Worm (Caenorhabditis elegans) whole organism, mixed stage, embryonic: Measurements from ENCODE around the gene evl-20.

Source experiments
- M03D4.4 ChIP-seq: sonication (generic microtip); optimal IDR thresholded peaks from 2 replicates; lab custom pipeline; 2017; ENCODE audit warnings: mild to moderate bottlenecking, missing genetic modification characterization, missing compliant biosample characterization
- blmp-1 ChIP-seq: fragments of 150-350 bp; optimal IDR thresholded peaks from 2 replicates; lab custom pipeline; 2014; ENCODE audit warnings: missing biosample characterization, missing genetic modification characterization
- ceh-39 ChIP-seq: fragments of 150-350 bp; optimal IDR thresholded peaks from 2 replicates; lab custom pipeline; 2014; ENCODE audit warnings: missing biosample characterization, missing genetic modification characterization
- ceh-83 ChIP-seq: fragments of 200-800 bp; sonication (Bioruptor generic); optimal IDR thresholded peaks from 2 replicates; lab custom pipeline; 2018; ENCODE audit warnings: mild to moderate bottlenecking, missing genetic modification characterization, missing compliant biosample characterization
- ces-1 ChIP-seq: fragments of 150-350 bp; optimal IDR thresholded peaks from 2 replicates; lab custom pipeline; 2014; ENCODE audit warnings: missing biosample characterization, missing genetic modification reagents, missing genetic modification characterization
- cnd-1 ChIP-seq: fragments of 200-800 bp; sonication (Bioruptor generic); optimal IDR thresholded peaks from 2 replicates; lab custom pipeline; 2018; ENCODE audit warnings: mild to moderate bottlenecking, missing genetic modification characterization, missing compliant biosample characterization
- drap-1 ChIP-seq: fragments of 200-800 bp; sonication (Bioruptor generic); optimal IDR thresholded peaks from 3 replicates; lab custom pipeline; 2018; ENCODE audit warnings: mild to moderate bottlenecking, missing genetic modification characterization, missing compliant biosample characterization
- flh-1 ChIP-seq: fragments of 200-800 bp; sonication (Bioruptor generic); optimal IDR thresholded peaks from 2 replicates; lab custom pipeline; 2018; ENCODE audit warnings: mild to moderate bottlenecking, missing genetic modification characterization, moderate library complexity, missing compliant biosample characterization
- ham-2 ChIP-seq: fragments of 200-800 bp; sonication (Bioruptor generic); optimal IDR thresholded peaks from 2 replicates; lab custom pipeline; 2018; ENCODE audit warnings: mild to moderate bottlenecking, missing genetic modification characterization, missing compliant biosample characterization
- hlh-1 ChIP-seq: fragments of 150-350 bp; optimal IDR thresholded peaks from 2 replicates; lab custom pipeline; 2014; ENCODE audit warnings: missing biosample characterization, missing genetic modification reagents, missing genetic modification characterization
- lin-13 ChIP-seq: fragments of 150-350 bp; optimal IDR thresholded peaks from 2 replicates; lab custom pipeline; 2014; ENCODE audit warnings: missing biosample characterization, missing genetic modification characterization
- lin-32 ChIP-seq: fragments of 200-800 bp; sonication (Bioruptor generic); optimal IDR thresholded peaks from 2 replicates; lab custom pipeline; 2018; ENCODE audit warnings: mild to moderate bottlenecking, missing genetic modification characterization, missing compliant biosample characterization
- lsy-2 ChIP-seq: fragments of 150-350 bp; optimal IDR thresholded peaks from 2 replicates; lab custom pipeline; 2014; ENCODE audit warnings: missing biosample characterization, missing genetic modification characterization
- mab-5 ChIP-seq: fragments of 150-350 bp; optimal IDR thresholded peaks from 2 replicates; lab custom pipeline; 2014; ENCODE audit warnings: missing biosample characterization, missing genetic modification characterization
- mep-1 ChIP-seq: fragments of 150-350 bp; optimal IDR thresholded peaks from 2 replicates; lab custom pipeline; 2017; ENCODE audit warnings: missing biosample characterization, missing genetic modification reagents, missing genetic modification characterization, inconsistent platforms
- mls-2 ChIP-seq: sonication (generic microtip); optimal IDR thresholded peaks from 2 replicates; lab custom pipeline; 2016; ENCODE audit warnings: mild to moderate bottlenecking, missing genetic modification characterization, moderate library complexity, missing compliant biosample characterization
- nhr-12 ChIP-seq: fragments of 150-350 bp; optimal IDR thresholded peaks from 2 replicates; lab custom pipeline; 2014; ENCODE audit warnings: missing biosample characterization, missing genetic modification characterization
- nhr-2 ChIP-seq: fragments of 150-350 bp; optimal IDR thresholded peaks from 2 replicates; lab custom pipeline; 2014; ENCODE audit warnings: missing biosample characterization, missing genetic modification characterization
- nhr-237 ChIP-seq: fragments of 150-350 bp; optimal IDR thresholded peaks from 2 replicates; lab custom pipeline; 2014; ENCODE audit warnings: missing biosample characterization, missing genetic modification characterization
- nhr-28 ChIP-seq: fragments of 150-350 bp; optimal IDR thresholded peaks from 2 replicates; lab custom pipeline; 2014; ENCODE audit warnings: missing biosample characterization, missing genetic modification characterization
- pha-4 ChIP-seq: fragments of 150-350 bp; optimal IDR thresholded peaks from 2 replicates; lab custom pipeline; 2018; ENCODE audit warnings: missing biosample characterization, missing genetic modification reagents, missing genetic modification characterization
- sem-2 ChIP-seq: fragments of 200-800 bp; sonication (Bioruptor generic); optimal IDR thresholded peaks from 2 replicates; lab custom pipeline; 2018; ENCODE audit warnings: mild to moderate bottlenecking, missing genetic modification characterization, missing compliant biosample characterization
- sptf-1 ChIP-seq: sonication (generic microtip); optimal IDR thresholded peaks from 2 replicates; lab custom pipeline; 2017; ENCODE audit warnings: mild to moderate bottlenecking, missing genetic modification characterization, moderate library complexity, missing compliant biosample characterization
- tbx-8 ChIP-seq: fragments of 200-800 bp; sonication (Bioruptor generic); optimal IDR thresholded peaks from 2 replicates; lab custom pipeline; 2018; ENCODE audit warnings: mild to moderate bottlenecking, missing genetic modification characterization, moderate library complexity, missing compliant biosample characterization
- unc-120 ChIP-seq: sonication (generic microtip); optimal IDR thresholded peaks from 2 replicates; lab custom pipeline; 2017; ENCODE audit warnings: missing genetic modification characterization, missing compliant biosample characterization; ENCODE audit not compliant: poor library complexity, severe bottlenecking
- unc-39 ChIP-seq: fragments of 150-350 bp; optimal IDR thresholded peaks from 2 replicates; lab custom pipeline; 2014; ENCODE audit warnings: missing biosample characterization, missing genetic modification characterization
- unc-62 ChIP-seq: fragments of 150-350 bp; optimal IDR thresholded peaks from 2 replicates; lab custom pipeline; 2014; ENCODE audit warnings: missing biosample characterization, missing genetic modification reagents, missing genetic modification characterization
- zip-8 ChIP-seq: fragments of 150-350 bp; optimal IDR thresholded peaks from 2 replicates; lab custom pipeline; 2014; ENCODE audit warnings: missing biosample characterization, missing genetic modification characterization

The evl-20 gene

DNA sequence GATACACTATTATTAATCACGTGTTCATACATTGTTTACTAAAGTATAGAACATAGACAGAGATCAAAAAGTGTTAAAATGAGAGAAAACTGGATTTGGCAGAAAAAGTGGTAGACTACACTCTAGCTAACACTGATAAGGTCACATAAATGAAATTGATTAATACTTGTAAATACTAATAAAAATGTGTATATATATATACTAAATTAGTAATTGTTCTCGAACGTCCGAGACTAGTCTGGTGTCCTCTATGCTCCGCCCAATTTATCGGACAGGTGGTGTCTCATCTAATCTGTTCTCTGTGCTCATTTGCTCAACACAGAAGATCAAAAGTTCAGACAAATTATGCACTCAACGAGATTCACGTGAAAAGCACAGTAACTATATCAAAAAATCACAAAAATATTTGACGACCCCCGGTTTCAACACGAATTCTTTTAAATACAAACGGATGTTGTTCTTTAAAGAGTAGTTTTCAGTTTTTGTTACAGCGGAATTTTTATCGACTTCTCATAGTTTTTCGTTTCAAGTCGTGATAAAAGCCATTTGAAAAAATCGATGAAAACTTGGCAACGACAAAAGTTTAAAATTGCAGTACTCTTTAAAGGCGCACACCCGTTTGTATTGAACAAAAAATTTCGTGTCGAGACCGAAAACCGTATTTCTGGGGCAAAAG, 37.1 kb downstream of the evl-20 start:
- TF ChIP-seq unc-120, result peak; percentile 62
- peak; percentile 10 for TF ChIP-seq pha-4 (tag; lab: Kevin White, UChicago)
- peak; percentile 70 for TF ChIP-seq unc-62
- peak; percentile 44 for TF ChIP-seq mab-5 (tag; lab: Kevin White, UChicago)
- TF ChIP-seq hlh-1, result peak; percentile 84
- no peak for TF ChIP-seq ceh-83 (GFP tag; lab: Kevin White, UChicago)
- no peak for TF ChIP-seq unc-39
- TF ChIP-seq nhr-2 (tag; lab: Kevin White, UChicago), result peak; percentile 58
- peak; percentile 34 for TF ChIP-seq ceh-39 (tag; lab: Kevin White, UChicago)
- no peak for TF ChIP-seq blmp-1 (tag; lab: Kevin White, UChicago)
- TF ChIP-seq nhr-28, result no peak

DNA sequence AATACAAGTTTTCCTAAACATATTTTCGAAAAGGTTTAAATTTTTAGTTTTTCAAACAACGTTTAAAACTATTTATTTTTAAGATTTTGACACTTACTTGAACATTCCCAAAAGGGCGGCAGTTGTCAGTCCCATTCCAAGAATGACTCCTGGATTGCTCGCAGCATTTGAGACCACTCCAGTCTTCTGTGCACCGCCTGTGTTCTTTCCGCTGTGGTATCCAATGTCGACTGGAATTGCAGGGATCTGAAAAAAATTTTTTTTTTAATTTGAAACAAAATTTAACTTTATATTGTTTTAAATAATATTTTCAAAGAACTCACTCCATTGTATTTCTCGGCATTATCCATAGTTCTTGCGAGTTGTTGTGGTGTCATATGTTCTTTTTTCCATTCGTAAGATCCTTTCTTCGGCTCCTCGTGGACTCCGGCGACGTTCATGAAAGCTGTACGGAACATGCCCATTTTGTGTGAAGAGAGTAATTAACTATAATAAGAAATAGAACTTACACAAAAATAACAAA, 37.7 kb downstream of the evl-20 start, which contains the start of gene M05D6.5:
TSS of gene M05D6.5 (minus strand) at position 473 of the 523 bp plus-strand sequence.
- no peak for TF ChIP-seq nhr-12 (tag; lab: Kevin White, UChicago)
- no peak for TF ChIP-seq M03D4.4 (tag; lab: Kevin White, UChicago)
- no peak for TF ChIP-seq unc-39
- TF ChIP-seq ceh-39 (tag; lab: Kevin White, UChicago), result no peak
- TF ChIP-seq nhr-237, result no peak
- TF ChIP-seq ces-1, result no peak
- no peak for TF ChIP-seq tbx-8 (GFP tag; lab: Kevin White, UChicago)
- TF ChIP-seq hlh-1, result no peak
- no peak for TF ChIP-seq blmp-1 (tag; lab: Kevin White, UChicago)
- TF ChIP-seq unc-120, result no peak
- no peak for TF ChIP-seq lin-32 (GFP tag; lab: Kevin White, UChicago)
- TF ChIP-seq nhr-2 (tag; lab: Kevin White, UChicago), result no peak

DNA sequence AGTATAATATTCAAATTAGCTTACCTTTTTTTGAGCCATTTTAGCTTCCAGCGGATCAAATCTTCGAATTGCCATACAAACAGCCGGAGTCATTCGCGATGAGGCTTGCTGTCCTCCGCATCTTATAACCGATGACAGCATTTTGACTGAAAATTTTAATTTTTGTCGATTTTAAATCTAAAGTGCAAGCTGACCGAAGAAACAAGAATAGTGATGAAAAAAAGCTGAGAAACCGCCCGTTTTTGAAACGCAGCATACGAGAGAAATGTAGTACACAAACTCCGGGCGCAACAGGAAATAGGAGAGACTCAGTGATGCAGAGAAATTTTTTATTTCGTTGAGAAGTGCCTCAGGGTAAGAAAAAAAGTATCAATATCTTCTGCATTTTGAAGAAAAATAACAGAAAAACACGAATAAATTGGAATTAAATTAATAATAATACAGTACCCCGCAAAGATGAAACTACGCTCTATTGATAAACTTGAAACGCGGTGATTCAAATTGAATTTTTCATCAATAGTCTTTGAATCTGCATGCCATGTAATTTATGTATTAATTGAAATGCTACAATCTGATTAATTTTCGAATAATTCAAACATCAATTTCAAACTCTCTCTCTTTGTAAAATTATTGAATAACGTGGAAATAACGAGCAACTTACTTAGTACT, 39.2 kb downstream of the evl-20 start:
- no peak for TF ChIP-seq nhr-12 (tag; lab: Kevin White, UChicago)
- TF ChIP-seq drap-1 (GFP tag; lab: Kevin White, UChicago), result no peak
- peak; percentile 82 for TF ChIP-seq lsy-2 (tag; lab: Kevin White, UChicago)
- TF ChIP-seq unc-120, result no peak
- no peak for TF ChIP-seq ham-2
- no peak for TF ChIP-seq sptf-1 (tag; lab: Kevin White, UChicago)
- TF ChIP-seq blmp-1 (tag; lab: Kevin White, UChicago), result no peak
- no peak for TF ChIP-seq zip-8 (tag; lab: Kevin White, UChicago)
- no peak for TF ChIP-seq lin-13 (tag; lab: Kevin White, UChicago)
- TF ChIP-seq hlh-1, result no peak
- no peak for TF ChIP-seq M03D4.4 (tag; lab: Kevin White, UChicago)
- no peak for TF ChIP-seq mep-1 (tag; lab: Kevin White, UChicago)
- TF ChIP-seq ces-1, result peak; percentile 44
- no peak for TF ChIP-seq sem-2 (GFP tag; lab: Kevin White, UChicago)
- TF ChIP-seq mls-2 (tag; lab: Kevin White, UChicago), result no peak
- no peak for TF ChIP-seq tbx-8 (GFP tag; lab: Kevin White, UChicago)
- TF ChIP-seq mab-5 (tag; lab: Kevin White, UChicago), result no peak
- no peak for TF ChIP-seq flh-1 (GFP tag; lab: Kevin White, UChicago)

DNA sequence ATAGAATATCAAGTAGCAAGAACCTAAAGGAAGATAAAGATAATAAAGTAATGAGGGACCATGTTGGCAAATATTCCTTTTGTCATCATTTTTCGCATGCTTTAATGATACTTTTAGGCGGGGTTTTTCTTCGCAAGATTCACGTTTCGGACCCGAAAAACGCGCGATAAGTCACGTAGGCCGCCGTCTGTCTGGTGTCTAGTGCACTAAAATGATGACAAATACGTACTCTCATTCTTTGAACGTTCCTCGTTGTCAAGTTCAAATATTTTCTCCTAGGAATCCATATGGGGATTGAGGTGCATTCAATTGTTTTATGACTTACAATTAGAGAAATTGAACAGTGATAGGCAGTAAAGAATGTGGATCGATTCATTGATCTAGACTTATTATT, 39.7 kb downstream of the evl-20 start, which contains the start of gene taap-1:
TSS of gene taap-1 (minus strand) at position 79 of the 394 bp plus-strand sequence.
- TF ChIP-seq lin-32 (GFP tag; lab: Kevin White, UChicago) (no peak), zip-8 (tag; lab: Kevin White, UChicago) (no peak), cnd-1 (tag; lab: Kevin White, UChicago) (no peak), tbx-8 (GFP tag; lab: Kevin White, UChicago) (no peak), hlh-1 (no peak), ceh-83 (GFP tag; lab: Kevin White, UChicago) (no peak), nhr-28 (no peak), nhr-237 (no peak), unc-62 (no peak), unc-120 (no peak), M03D4.4 (tag; lab: Kevin White, UChicago) (no peak), ham-2 (no peak)

DNA sequence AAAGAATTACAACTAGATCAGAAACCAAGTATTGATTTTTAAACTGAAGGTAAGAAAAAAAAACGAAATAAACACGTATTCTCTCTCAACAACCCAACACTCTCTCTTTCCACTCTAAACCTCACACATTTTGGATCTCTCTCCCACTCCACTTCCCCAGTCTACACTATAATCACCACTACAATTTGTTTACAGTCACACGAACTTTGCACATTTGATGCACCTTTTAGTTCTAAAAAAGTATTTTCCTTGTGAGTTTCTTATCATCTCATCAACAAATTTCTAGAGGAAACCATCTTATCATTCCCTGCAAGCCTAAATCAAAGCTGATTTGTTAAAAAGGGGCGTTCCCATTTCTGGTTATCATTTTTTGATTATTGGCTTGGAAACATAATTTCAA, 40.4 kb downstream of the evl-20 start:
- TF ChIP-seq ceh-83 (GFP tag; lab: Kevin White, UChicago), result no peak
- TF ChIP-seq, all 35 proteins: peak for 0
